Fruit fly (Drosophila melanogaster): ENCODE measurements around the gene Vps36.

Gene Vps36

dm6 chr3L:13513112-13513538 is at the start of gene Vps36, which contains the start of gene Liprin-beta (continued):
- TF ChIP-seq mirr (GFP tag; optimal IDR thresholded peaks at IDR 0.05) (no peak), Deaf1 (tag; optimal IDR thresholded peaks at IDR 0.05) (no peak), ERR (GFP tag; optimal IDR thresholded peaks at IDR 0.05) (peak; percentile 76), Hr3 (GFP tag; optimal IDR thresholded peaks at IDR 0.05) (peak; percentile 91), Dad (GFP tag; optimal IDR thresholded peaks at IDR 0.05) (peak; percentile 82), Sox102F (GFP tag; optimal IDR thresholded peaks at IDR 0.05) (no peak), CG12104 (GFP tag; optimal IDR thresholded peaks at IDR 0.05) (peak; percentile 61), CG6791 (GFP tag; IDR thresholded peaks at IDR 0.05; ENCODE audit: partially characterized antibody) (peak; percentile 92), HLHmδ (GFP tag; optimal IDR thresholded peaks at IDR 0.05) (no peak), repo (GFP tag; optimal IDR thresholded peaks at IDR 0.05) (peak; percentile 74), gsb-n (tag; optimal IDR thresholded peaks at IDR 0.05) (no peak), sna (GFP tag; IDR thresholded peaks at IDR 0.05; ENCODE audit: partially characterized antibody) (peak; percentile 99), E2f1 (GFP tag; IDR thresholded peaks at IDR 0.05) (peak; percentile 85), CG3847 (GFP tag; IDR thresholded peaks at IDR 0.05) (peak; percentile 91), inv (GFP tag; IDR thresholded peaks at IDR 0.05; ENCODE audit: partially characterized antibody) (peak; percentile 97), Jarid2 (GFP tag; optimal IDR thresholded peaks at IDR 0.05) (no peak), Lim3 (GFP tag; IDR thresholded peaks at IDR 0.05) (0 out of 2 replicates have a peak, but pooled peaks have one; percentile 25), lbe (GFP tag; optimal IDR thresholded peaks at IDR 0.05) (no peak), Lhr (GFP tag; optimal IDR thresholded peaks at IDR 0.05) (peak; percentile 67), Dfd (GFP tag; optimal IDR thresholded peaks at IDR 0.05) (no peak), CG10321 (GFP tag; IDR thresholded peaks at IDR 0.05) (0 out of 2 replicates have a peak, but pooled peaks have one; percentile 51), CG30403 (GFP tag; optimal IDR thresholded peaks at IDR 0.05) (peak; percentile 96), MESR4 (GFP tag; optimal IDR thresholded peaks at IDR 0.05) (peak; percentile 68), CG9727 (GFP tag; optimal IDR thresholded peaks at IDR 0.05) (peak; percentile 83), CG12659 (GFP tag; optimal IDR thresholded peaks at IDR 0.05) (peak; percentile 92), fd102C (GFP tag; optimal IDR thresholded peaks at IDR 0.05) (no peak), HmgZ (tag; optimal IDR thresholded peaks at IDR 0.05) (peak; percentile 93), BtbVII (GFP tag; optimal IDR thresholded peaks at IDR 0.05) (no peak), Ravus (GFP tag; IDR thresholded peaks at IDR 0.05) (peak; percentile 49), Camta (GFP tag; optimal IDR thresholded peaks at IDR 0.05) (peak; percentile 89), dpn (GFP tag; optimal IDR thresholded peaks at IDR 0.05) (peak; percentile 92 to 94), slbo (GFP tag; IDR thresholded peaks at IDR 0.05) (peak; percentile 97), CG31388 (GFP tag; optimal IDR thresholded peaks at IDR 0.05) (peak; percentile 50), Poxn (GFP tag; IDR thresholded peaks at IDR 0.05) (peak; percentile 83), slp2 (GFP tag; optimal IDR thresholded peaks at IDR 0.05) (peak; percentile 80), CG17612 (GFP tag; IDR thresholded peaks at IDR 0.05) (peak; percentile 65), H15 (GFP tag; IDR thresholded peaks at IDR 0.05) (peak; percentile 68; the same call in 2 of the 3 replicates), ttk (GFP tag; IDR thresholded peaks at IDR 0.05) (peak; percentile 87), CG4360 (GFP tag; IDR thresholded peaks at IDR 0.05) (0 out of 2 replicates have a peak, but pooled peaks have one; percentile 6), CG1602 (GFP tag; optimal IDR thresholded peaks at IDR 0.05) (peak; percentile 93), twi (tag; optimal IDR thresholded peaks at IDR 0.05) (no peak), CG7745 (tag; optimal IDR thresholded peaks at IDR 0.05) (no peak), CG14667 (GFP tag; IDR thresholded peaks at IDR 0.05) (peak; percentile 85), chm (GFP tag; IDR thresholded peaks at IDR 0.05) (0 out of 2 replicates have a peak, but pooled peaks have one; percentile 32), nom (GFP tag; optimal IDR thresholded peaks at IDR 0.05) (no peak), Rfx (GFP tag; IDR thresholded peaks at IDR 0.05) (peak; percentile 95), CG7786 (GFP tag; optimal IDR thresholded peaks at IDR 0.05) (peak; percentile 89), NFAT (GFP tag; IDR thresholded peaks at IDR 0.05) (peak; percentile 76), dimm (GFP tag; IDR thresholded peaks at IDR 0.05) (peak; percentile 41; the same call in 1 of the 2 replicates), TFAM (GFP tag; optimal IDR thresholded peaks at IDR 0.05) (peak; percentile 4), nmo (GFP tag; optimal IDR thresholded peaks at IDR 0.05) (peak; percentile 95)

Measured in whole organism, embryonic.